Worm (Caenorhabditis elegans): ENCODE data around the gene twk-31.

Gene twk-31

ce11 chrIII:11434864-11435263 lies 24.4 kb downstream of the twk-31 start:
- peak; percentile 32; the same call in 1 of the 2 replicates for TF ChIP-seq ceh-45 (GFP tag; IDR thresholded peaks at IDR 0.05)

ce11 chrIII:11442556-11442955 lies 32.1 kb downstream of the twk-31 start, which contains the start of gene sbp-1:
Gene sbp-1 (minus strand): TSS chrIII:11442566.
- TF ChIP-seq elt-2 (tag; optimal IDR thresholded peaks at IDR 0.05) (peak; percentile 44), ceh-2 (tag; optimal IDR thresholded peaks at IDR 0.05) (no peak)

- TF ChIP-seq ceh-45 (GFP tag; IDR thresholded peaks at IDR 0.05): no peak
- TF ChIP-seq K02D7.2 (tag; optimal IDR thresholded peaks at IDR 0.05): no peak
- no peak for TF ChIP-seq dmd-4 (tag; optimal IDR thresholded peaks at IDR 0.05; ENCODE audit: borderline replicate concordance)
- no peak for TF ChIP-seq fkh-6 (tag; optimal IDR thresholded peaks at IDR 0.05)
- TF ChIP-seq zip-5 (tag; optimal IDR thresholded peaks at IDR 0.05): no peak
- no peak for TF ChIP-seq unc-3 (GFP tag; conservative IDR thresholded peaks at IDR 0.05)
- no peak for TF ChIP-seq unc-3 (tag; optimal IDR thresholded peaks at IDR 0.05)
- TF ChIP-seq ceh-6 (GFP tag; optimal IDR thresholded peaks at IDR 0.05): no peak
- TF ChIP-seq dve-1 (tag; optimal IDR thresholded peaks at IDR 0.05): no peak
These were observed 33.0 kb downstream of the twk-31 start for ce11 chrIII:11443408-11443994.

ce11 chrIII:11444796-11445386 lies 34.4 kb downstream of the twk-31 start:
- no peak for TF ChIP-seq ceh-45 (GFP tag; IDR thresholded peaks at IDR 0.05)
- TF ChIP-seq pros-1 (tag; optimal IDR thresholded peaks at IDR 0.05): no peak
- TF ChIP-seq unc-55 (GFP tag; optimal IDR thresholded peaks at IDR 0.05): peak; percentile 20
- TF ChIP-seq unc-3 (GFP tag; conservative IDR thresholded peaks at IDR 0.05): no peak
- no peak for TF ChIP-seq unc-3 (tag; optimal IDR thresholded peaks at IDR 0.05)
- no peak for TF ChIP-seq tbx-7 (tag; optimal IDR thresholded peaks at IDR 0.05)
- TF ChIP-seq fax-1 (tag; optimal IDR thresholded peaks at IDR 0.05): no peak
- TF ChIP-seq ztf-16 (tag; optimal IDR thresholded peaks at IDR 0.05): no peak
- TF ChIP-seq F13H6.1 (tag; optimal IDR thresholded peaks at IDR 0.05): no peak
- TF ChIP-seq hlh-30 (tag; optimal IDR thresholded peaks at IDR 0.05; ENCODE audit: insufficient read depth): peak; percentile 57
- TF ChIP-seq hlh-6 (tag; optimal IDR thresholded peaks at IDR 0.05): no peak
- no peak for TF ChIP-seq hlh-8 (tag; optimal IDR thresholded peaks at IDR 0.05)
- no peak for TF ChIP-seq pag-3 (tag; optimal IDR thresholded peaks at IDR 0.05; ENCODE audit: borderline replicate concordance)
- TF ChIP-seq sox-4 (tag; optimal IDR thresholded peaks at IDR 0.05): no peak

- TF ChIP-seq ahr-1 (tag; optimal IDR thresholded peaks at IDR 0.05): no peak
- TF ChIP-seq ceh-34 (tag; optimal IDR thresholded peaks at IDR 0.05): peak; percentile 81
These were observed 36.3 kb downstream of the twk-31 start for ce11 chrIII:11446826-11447225.

ce11 chrIII:11448330-11448729 lies 37.9 kb downstream of the twk-31 start:
- no peak for TF ChIP-seq ceh-2 (tag; optimal IDR thresholded peaks at IDR 0.05)
- TF ChIP-seq ceh-19 (GFP tag; optimal IDR thresholded peaks at IDR 0.05): no peak
- no peak for TF ChIP-seq eyg-1 (tag; optimal IDR thresholded peaks at IDR 0.05)
- TF ChIP-seq ceh-34 (tag; optimal IDR thresholded peaks at IDR 0.05): no peak
- no peak for TF ChIP-seq C08G9.2 (tag; optimal IDR thresholded peaks at IDR 0.05)
- TF ChIP-seq ceh-31 (tag; optimal IDR thresholded peaks at IDR 0.05): no peak
- no peak for TF ChIP-seq tbx-2 (tag; optimal IDR thresholded peaks at IDR 0.05)
- TF ChIP-seq pat-9 (tag; optimal IDR thresholded peaks at IDR 0.05): no peak
- TF ChIP-seq ets-4 (tag; optimal IDR thresholded peaks at IDR 0.05): no peak
- TF ChIP-seq nfya-1 (tag; optimal IDR thresholded peaks at IDR 0.05): no peak
- no peak for TF ChIP-seq syd-9 (tag; optimal IDR thresholded peaks at IDR 0.05)
- no peak for TF ChIP-seq ceh-14 (tag; optimal IDR thresholded peaks at IDR 0.05)
- no peak for TF ChIP-seq che-1 (tag; optimal IDR thresholded peaks at IDR 0.05)
- no peak for TF ChIP-seq C38D4.7 (GFP tag; optimal IDR thresholded peaks at IDR 0.05)
- TF ChIP-seq hlh-13 (GFP tag; optimal IDR thresholded peaks at IDR 0.05): no peak
